Fruit fly (Drosophila melanogaster) whole organism, wandering third instar larva: ENCODE data around the gene RPA2.

Experiments used
- Abd-B ChIP-seq: fragments of >200 bp; optimal IDR thresholded peaks from 2 replicates; lab custom pipeline; 2017; ENCODE audit warnings: missing biosample characterization, missing genetic modification characterization
- CG32264 ChIP-seq: fragments of 200-800 bp; sonication (Bioruptor generic); optimal IDR thresholded peaks from 2 replicates; lab custom pipeline; 2016; ENCODE audit warnings: missing biosample characterization, missing genetic modification characterization
- CG9705 ChIP-seq: fragments of 200-800 bp; sonication (Bioruptor generic); optimal IDR thresholded peaks from 2 replicates; lab custom pipeline; 2018; ENCODE audit warnings: missing biosample characterization, mild to moderate bottlenecking, missing genetic modification characterization
- CrebA ChIP-seq: fragments of 200-800 bp; sonication (Bioruptor generic); optimal IDR thresholded peaks from 2 replicates; lab custom pipeline; 2016; ENCODE audit warnings: missing biosample characterization, mild to moderate bottlenecking, missing genetic modification characterization, borderline replicate concordance
- Dfd ChIP-seq: fragments of >200 bp; optimal IDR thresholded peaks from 2 replicates; lab custom pipeline; 2017; ENCODE audit warnings: missing biosample characterization, missing genetic modification characterization
- Dif ChIP-seq: fragments of 200-275, 200-300 bp; sonication (Bioruptor generic); optimal IDR thresholded peaks from 2 replicates; lab custom pipeline; 2018; ENCODE audit warnings: missing biosample characterization, missing genetic modification characterization; ENCODE audit not compliant: partially characterized antibody
- GATAd ChIP-seq: sonication (Bioruptor generic); optimal IDR thresholded peaks from 2 replicates; lab custom pipeline; 2016; ENCODE audit warnings: missing biosample characterization, missing genetic modification characterization
- HLH106 ChIP-seq: fragments of 200-800 bp; optimal IDR thresholded peaks from 3 replicates; lab custom pipeline; 2019; ENCODE audit warnings: missing biosample characterization, mild to moderate bottlenecking, missing genetic modification characterization, moderate library complexity
- Hnf4 ChIP-seq: fragments of 200-800 bp; sonication (Bioruptor generic); optimal IDR thresholded peaks from 2 replicates; lab custom pipeline; 2016; ENCODE audit warnings: missing biosample characterization, mild to moderate bottlenecking, missing genetic modification characterization
- Hr78 ChIP-seq: fragments of >200 bp; optimal IDR thresholded peaks from 2 replicates; lab custom pipeline; 2017; ENCODE audit warnings: missing biosample characterization, missing genetic modification characterization
- Hr83 ChIP-seq: fragments of 200-300 bp; sonication (Bioruptor generic); optimal IDR thresholded peaks from 2 replicates; lab custom pipeline; 2016; ENCODE audit warnings: missing biosample characterization, mild to moderate bottlenecking, missing genetic modification characterization, moderate library complexity; ENCODE audit not compliant: poor library complexity, severe bottlenecking
- Jra ChIP-seq: sonication (Bioruptor generic); optimal IDR thresholded peaks from 2 replicates; lab custom pipeline; 2016; ENCODE audit warnings: missing biosample characterization, missing genetic modification characterization
- Mio ChIP-seq: sonication (Bioruptor generic); optimal IDR thresholded peaks from 2 replicates; lab custom pipeline; 2016; ENCODE audit warnings: missing biosample characterization, missing genetic modification characterization
- Myc ChIP-seq: fragments of >200 bp; optimal IDR thresholded peaks from 2 replicates; lab custom pipeline; 2017
- N ChIP-seq: fragments of >200 bp; optimal IDR thresholded peaks from 2 replicates; lab custom pipeline; 2018; ENCODE audit warnings: missing biosample characterization, missing external identifiers, missing genetic modification characterization
- OdsH ChIP-seq: fragments of 200-800 bp; sonication (Bioruptor generic); optimal IDR thresholded peaks from 2 replicates; lab custom pipeline; 2016; ENCODE audit warnings: missing biosample characterization, mild to moderate bottlenecking, missing genetic modification characterization
- Rel ChIP-seq, 2 experiments: fragments of 200-800 bp; sonication (Bioruptor generic) in 1 of 2; optimal IDR thresholded peaks; 2 replicates in 1 of 2; 3 replicates in 1 of 2; lab custom pipeline; 2016 to 2019; ENCODE audit warnings: mild to moderate bottlenecking in 2 of 2, missing biosample characterization in 2 of 2, missing genetic modification characterization in 2 of 2, moderate library complexity in 1 of 2
- Sp1 ChIP-seq: fragments of 200-800 bp; sonication (Bioruptor generic); optimal IDR thresholded peaks from 3 replicates; lab custom pipeline; 2019; ENCODE audit warnings: missing biosample characterization, mild to moderate bottlenecking, missing genetic modification characterization, moderate library complexity
- Vsx2 ChIP-seq: fragments of 200-300, 225-300 bp; sonication (Bioruptor generic); optimal IDR thresholded peaks from 2 replicates; lab custom pipeline; 2018; ENCODE audit warnings: missing biosample characterization, missing genetic modification characterization; ENCODE audit not compliant: partially characterized antibody
- br ChIP-seq: fragments of 200-800 bp; sonication (Bioruptor generic); optimal IDR thresholded peaks from 2 replicates; lab custom pipeline; 2016; ENCODE audit warnings: missing biosample characterization, missing genetic modification characterization
- brk ChIP-seq: fragments of 200-800 bp; sonication (Bioruptor generic); optimal IDR thresholded peaks from 2 replicates; lab custom pipeline; 2016; ENCODE audit warnings: missing biosample characterization, mild to moderate bottlenecking, missing genetic modification characterization
- dl ChIP-seq, 2 experiments: fragments of 175-275, 200-275 bp in 1 of 2; fragments of 200-275 bp in 1 of 2; sonication (Bioruptor generic); optimal IDR thresholded peaks; lab custom pipeline; 2018; ENCODE audit warnings: mild to moderate bottlenecking in 2 of 2, missing biosample characterization in 2 of 2, missing genetic modification characterization in 2 of 2, moderate library complexity in 2 of 2; ENCODE audit not compliant: partially characterized antibody in 2 of 2, insufficient read depth in 1 of 2
- dmrt93B ChIP-seq: fragments of 200-800 bp; sonication (Bioruptor generic); optimal IDR thresholded peaks from 2 replicates; lab custom pipeline; 2018; ENCODE audit warnings: missing biosample characterization, mild to moderate bottlenecking, missing genetic modification characterization
- dsf ChIP-seq: sonication (Bioruptor generic); optimal IDR thresholded peaks from 2 replicates; lab custom pipeline; 2016; ENCODE audit warnings: missing biosample characterization, missing genetic modification characterization, borderline replicate concordance
- ey ChIP-seq: fragments of 200-800 bp; sonication (Bioruptor generic); optimal IDR thresholded peaks from 2 replicates; lab custom pipeline; 2016; ENCODE audit warnings: missing biosample characterization, missing genetic modification characterization
- foxo ChIP-seq, 2 experiments: fragments of 200-800 bp; sonication (Bioruptor generic); optimal IDR thresholded peaks; 2 replicates in 1 of 2; 3 replicates in 1 of 2; lab custom pipeline; 2016 to 2017; ENCODE audit warnings: missing biosample characterization in 2 of 2, missing genetic modification characterization in 2 of 2
- fru ChIP-seq: fragments of 200-800 bp; sonication (Bioruptor generic); optimal IDR thresholded peaks from 3 replicates; lab custom pipeline; 2016; ENCODE audit warnings: missing biosample characterization, mild to moderate bottlenecking, missing genetic modification characterization
- h ChIP-seq: fragments of 200-800 bp; sonication (Bioruptor generic); optimal IDR thresholded peaks from 3 replicates; lab custom pipeline; 2016; ENCODE audit warnings: missing biosample characterization, mild to moderate bottlenecking, missing genetic modification characterization
- jim ChIP-seq: fragments of 175-275, 200-325 bp; sonication (Bioruptor generic); optimal IDR thresholded peaks from 2 replicates; lab custom pipeline; 2016; ENCODE audit warnings: missing biosample characterization, mild to moderate bottlenecking, missing genetic modification characterization
- lola ChIP-seq: fragments of >200 bp; optimal IDR thresholded peaks from 2 replicates; lab custom pipeline; 2017; ENCODE audit warnings: missing biosample characterization, missing genetic modification characterization
- pan ChIP-seq: fragments of >200 bp; optimal IDR thresholded peaks from 2 replicates; lab custom pipeline; 2017
- psq ChIP-seq: fragments of 200-800 bp; sonication (Bioruptor generic); optimal IDR thresholded peaks from 3 replicates; lab custom pipeline; 2017; ENCODE audit warnings: missing biosample characterization, mild to moderate bottlenecking, missing genetic modification characterization, moderate library complexity
- rgr ChIP-seq: fragments of 200-800 bp; sonication (Bioruptor generic); optimal IDR thresholded peaks from 3 replicates; lab custom pipeline; 2016; ENCODE audit warnings: missing biosample characterization, mild to moderate bottlenecking, missing genetic modification characterization
- sage ChIP-seq: fragments of 200-800 bp; sonication (Bioruptor generic); optimal IDR thresholded peaks from 2 replicates; lab custom pipeline; 2016; ENCODE audit warnings: missing biosample characterization, mild to moderate bottlenecking, missing genetic modification characterization
- sv ChIP-seq: fragments of 200-800 bp; sonication (Bioruptor generic); optimal IDR thresholded peaks from 3 replicates; lab custom pipeline; 2016; ENCODE audit warnings: missing biosample characterization, missing genetic modification characterization
- tai ChIP-seq: sonication (Bioruptor generic); optimal IDR thresholded peaks from 2 replicates; lab custom pipeline; 2016; ENCODE audit warnings: missing biosample characterization, missing genetic modification characterization
- usp ChIP-seq: fragments of >200 bp; optimal IDR thresholded peaks from 2 replicates; lab custom pipeline; 2017; ENCODE audit warnings: missing biosample characterization, missing genetic modification characterization
- woc ChIP-seq: sonication (Bioruptor generic); optimal IDR thresholded peaks from 2 replicates; lab custom pipeline; 2016; ENCODE audit warnings: missing biosample characterization, mild to moderate bottlenecking, missing genetic modification characterization

The RPA2 gene

dm6 chr2L:20923088-20923571 lies 2.8 kb downstream of the RPA2 start:
- no peak for TF ChIP-seq lola
- no peak for TF ChIP-seq GATAd (GFP tag; lab: Kevin White, UChicago)
- peak; percentile 61 for TF ChIP-seq Dfd (GFP tag; lab: Kevin White, UChicago)
- no peak for TF ChIP-seq brk

dm6 chr2L:20922196-20923087 lies 3.5 kb downstream of the RPA2 start, which contains the start of gene Mtp:
Gene Mtp, minus strand, starts transcription at chr2L:20922876.
- TF ChIP-seq h (GFP tag; lab: Kevin White, UChicago) (peak; percentile 78), GATAd (GFP tag; lab: Kevin White, UChicago) (no peak), Abd-B (GFP tag; lab: Kevin White, UChicago) (no peak), Sp1 (peak; percentile 66), tai (GFP tag; lab: Kevin White, UChicago) (no peak), pan (no peak), ey (peak; percentile 80), HLH106 (tag; lab: Kevin White, UChicago) (peak; percentile 71), jim (GFP tag; lab: Kevin White, UChicago) (no peak), CrebA (GFP tag; lab: Kevin White, UChicago) (no peak), usp (GFP tag; lab: Kevin White, UChicago) (no peak), Rel (GFP tag; optimal IDR thresholded peaks at IDR 0.05; lab: Kevin White, UChicago) (no peak), Rel (tag; optimal IDR thresholded peaks at IDR 0.05; lab: Kevin White, UChicago) (peak; percentile 58), brk (no peak), Hnf4 (peak; percentile 60), Myc (lab: Kevin White, UChicago) (peak; percentile 61), sv (peak; percentile 72), Vsx2 (no peak), Hr83 (GFP tag; lab: Kevin White, UChicago) (no peak), sage (no peak), psq (peak; percentile 58), N (no peak), CG32264 (GFP tag; lab: Kevin White, UChicago) (no peak), br (GFP tag; lab: Kevin White, UChicago) (peak; percentile 77), OdsH (peak; percentile 71), woc (GFP tag; lab: Kevin White, UChicago) (peak; percentile 73), dsf (no peak), Mio (GFP tag; lab: Kevin White, UChicago) (no peak), Dfd (GFP tag; lab: Kevin White, UChicago) (no peak), fru (GFP tag; lab: Kevin White, UChicago) (peak; percentile 87), Dif (GFP tag; lab: Kevin White, UChicago) (peak; percentile 4), foxo (GFP tag; optimal IDR thresholded peaks at IDR 0.05; lab: Kevin White, UChicago) (peak in 1 of 2 experiments; percentile 80), dmrt93B (GFP tag; lab: Kevin White, UChicago) (peak; percentile 61), CG9705 (no peak), Hr78 (GFP tag; lab: Kevin White, UChicago) (no peak), dl (GFP tag; optimal IDR thresholded peaks at IDR 0.05; lab: Kevin White, UChicago; ENCODE audit: insufficient read depth in 1 of 2, partially characterized antibody in 2 of 2) (no peak), Jra (GFP tag; lab: Kevin White, UChicago) (no peak), rgr (GFP tag; lab: Kevin White, UChicago) (peak; percentile 80), lola (no peak)
- TF ChIP-seq, all 38 proteins: peak for 17
